Fruit fly (Drosophila melanogaster): ENCODE measurements around the gene ntc.
A peak's percentile ranks its signal among the peaks of the same experiment; 100 is the strongest.

ntc gene

dm6 chr3L:3802677-3803076 lies 3.6 kb downstream of the ntc start (continued):
- TF ChIP-seq fru (optimal IDR thresholded peaks at IDR 0.05): no peak
- TF ChIP-seq shn (GFP tag; optimal IDR thresholded peaks at IDR 0.05): peak; percentile 70
- peak; percentile 58; the same call in 1 of the 2 replicates for TF ChIP-seq sens-2 (GFP tag; IDR thresholded peaks at IDR 0.05)
- peak; percentile 58; the same call in 2 of the 3 replicates for TF ChIP-seq Optix (GFP tag; IDR thresholded peaks at IDR 0.05)
- peak; percentile 91 for TF ChIP-seq CG13624 (GFP tag; optimal IDR thresholded peaks at IDR 0.05)
- TF ChIP-seq CG3407 (GFP tag; optimal IDR thresholded peaks at IDR 0.05): no peak
- TF ChIP-seq sisA (GFP tag; IDR thresholded peaks at IDR 0.05): peak; percentile 77
- TF ChIP-seq CG3163 (GFP tag; optimal IDR thresholded peaks at IDR 0.05): peak; percentile 56
- TF ChIP-seq fd96Cb (tag; optimal IDR thresholded peaks at IDR 0.05): peak; percentile 36
- TF ChIP-seq ac (GFP tag; optimal IDR thresholded peaks at IDR 0.05): no peak
- peak; percentile 67 for TF ChIP-seq CG1233 (GFP tag; optimal IDR thresholded peaks at IDR 0.05)
- TF ChIP-seq Fer2 (tag; optimal IDR thresholded peaks at IDR 0.05): peak; percentile 19
- TF ChIP-seq ham (GFP tag; IDR thresholded peaks at IDR 0.05): no peak
- TF ChIP-seq jing (GFP tag; optimal IDR thresholded peaks at IDR 0.05): peak; percentile 33
- TF ChIP-seq corto (GFP tag; optimal IDR thresholded peaks at IDR 0.05): no peak
- peak; percentile 64 for TF ChIP-seq tx (GFP tag; optimal IDR thresholded peaks at IDR 0.05)
- no peak for TF ChIP-seq btn (GFP tag; optimal IDR thresholded peaks at IDR 0.05)
- peak; percentile 57 for TF ChIP-seq E2f2 (GFP tag; IDR thresholded peaks at IDR 0.05)
- peak; percentile 9 for TF ChIP-seq Neu2 (GFP tag; optimal IDR thresholded peaks at IDR 0.05; ENCODE audit: borderline replicate concordance)
- peak; percentile 71 for TF ChIP-seq CoRest (tag; optimal IDR thresholded peaks at IDR 0.05)
- TF ChIP-seq caup (GFP tag; optimal IDR thresholded peaks at IDR 0.05; ENCODE audit: severe bottlenecking): peak; percentile 77
- TF ChIP-seq CG11560 (tag; IDR thresholded peaks at IDR 0.05): 0 out of 3 replicates have a peak, but pooled peaks have one; percentile 45
- TF ChIP-seq schlank (tag; optimal IDR thresholded peaks at IDR 0.05): peak; percentile 76
- TF ChIP-seq CG4404 (GFP tag; IDR thresholded peaks at IDR 0.05): peak; percentile 58
- TF ChIP-seq CG10274 (GFP tag; optimal IDR thresholded peaks at IDR 0.05): peak; percentile 2
- no peak for TF ChIP-seq sc (optimal IDR thresholded peaks at IDR 0.05)
- peak; percentile 3 for TF ChIP-seq sc (GFP tag; optimal IDR thresholded peaks at IDR 0.05)
- TF ChIP-seq Aef1 (GFP tag; IDR thresholded peaks at IDR 0.05): peak; percentile 83
- TF ChIP-seq repo (GFP tag; optimal IDR thresholded peaks at IDR 0.05): peak; percentile 32
- TF ChIP-seq ab (GFP tag; optimal IDR thresholded peaks at IDR 0.05): peak; percentile 37
- TF ChIP-seq Bteb2 (GFP tag; optimal IDR thresholded peaks at IDR 0.05): peak; percentile 80
- no peak for TF ChIP-seq CG8359 (GFP tag; optimal IDR thresholded peaks at IDR 0.05; ENCODE audit: borderline replicate concordance)
- TF ChIP-seq CG10979 (tag; optimal IDR thresholded peaks at IDR 0.05): peak; percentile 22
- TF ChIP-seq Opbp (GFP tag; IDR thresholded peaks at IDR 0.05; ENCODE audit: partially characterized antibody): no peak
- 0 out of 3 replicates have a peak, but pooled peaks have one; percentile 59 for TF ChIP-seq C15 (GFP tag; IDR thresholded peaks at IDR 0.05)
- peak; percentile 6; the same call in 1 of the 2 replicates for TF ChIP-seq ara (GFP tag; IDR thresholded peaks at IDR 0.05)
- TF ChIP-seq NC2α (GFP tag; optimal IDR thresholded peaks at IDR 0.05): peak; percentile 51
- peak; percentile 85 for TF ChIP-seq CG31224 (GFP tag; IDR thresholded peaks at IDR 0.05)
- TF ChIP-seq CG11398 (GFP tag; optimal IDR thresholded peaks at IDR 0.05): peak; percentile 55
- peak; percentile 70 for TF ChIP-seq cwo (GFP tag; optimal IDR thresholded peaks at IDR 0.05)
- peak in 1 of 2 experiments; percentile 58 for TF ChIP-seq bsh (GFP tag; optimal IDR thresholded peaks at IDR 0.05)
- TF ChIP-seq chinmo (GFP tag; IDR thresholded peaks at IDR 0.05; ENCODE audit: partially characterized antibody): no peak
- TF ChIP-seq CG9215 (GFP tag; IDR thresholded peaks at IDR 0.05): peak; percentile 75
- TF ChIP-seq CG1792 (GFP tag; optimal IDR thresholded peaks at IDR 0.05): peak; percentile 42
- TF ChIP-seq CG14014 (GFP tag; IDR thresholded peaks at IDR 0.05): peak; percentile 88
- TF ChIP-seq CG8290 (GFP tag; optimal IDR thresholded peaks at IDR 0.05): no peak
- peak in 1 of 2 experiments; percentile 95 for TF ChIP-seq CG8290 (tag; optimal IDR thresholded peaks at IDR 0.05)
- TF ChIP-seq Adf1 (GFP tag; IDR thresholded peaks at IDR 0.05): peak; percentile 59; the same call in 1 of the 2 replicates
- TF ChIP-seq CG14710 (tag; optimal IDR thresholded peaks at IDR 0.05): peak; percentile 2
- TF ChIP-seq Xbp1 (GFP tag; optimal IDR thresholded peaks at IDR 0.05): peak; percentile 80
- peak; percentile 43 for TF ChIP-seq CG7928 (GFP tag; optimal IDR thresholded peaks at IDR 0.05)
- TF ChIP-seq disco-r (GFP tag; optimal IDR thresholded peaks at IDR 0.05): no peak
